Fruit fly (Drosophila melanogaster) whole organism, prepupa: Measurements from ENCODE around the gene raskol.
A peak's percentile ranks its signal among the peaks of the same experiment; 100 is the strongest.

Experiments
- Blimp-1 ChIP-seq: fragments of 200-800 bp; sonication (Bioruptor generic); optimal IDR thresholded peaks from 3 replicates; lab custom pipeline; 2017; ENCODE audit warnings: missing biosample characterization, missing genetic modification characterization, mild to moderate bottlenecking, moderate library complexity, missing genetic modification reagents
- CG10631 ChIP-seq: fragments of 200-800 bp; sonication (Bioruptor generic); optimal IDR thresholded peaks from 2 replicates; lab custom pipeline; 2016; ENCODE audit warnings: missing biosample characterization, missing genetic modification characterization
- CG11294 ChIP-seq: fragments of 200-800 bp; sonication (Bioruptor generic); IDR thresholded peaks from 2 replicates; pipeline ENCODE4 v1.3.6; 2022; ENCODE audit warnings: missing biosample characterization, missing genetic modification characterization
- CG15336 ChIP-seq: fragments of 200-800 bp; sonication (Bioruptor generic); IDR thresholded peaks from 2 replicates; pipeline ENCODE4 v1.3.6; 2022; ENCODE audit warnings: missing biosample characterization, missing genetic modification characterization
- CG16779 ChIP-seq: fragments of 200-800 bp; sonication (Bioruptor generic); optimal IDR thresholded peaks from 3 replicates; lab custom pipeline; 2017; ENCODE audit warnings: missing biosample characterization, mild to moderate bottlenecking, missing genetic modification characterization
- CG3032 ChIP-seq: fragments of 200-800 bp; optimal IDR thresholded peaks from 2 replicates; lab custom pipeline; 2019; ENCODE audit warnings: missing biosample characterization, mild to moderate bottlenecking, missing genetic modification characterization, moderate library complexity
- CG31627 ChIP-seq: fragments of 200-800 bp; sonication (Bioruptor generic); optimal IDR thresholded peaks from 3 replicates; lab custom pipeline; 2016; ENCODE audit warnings: missing biosample characterization, missing genetic modification characterization
- CG32006 ChIP-seq: fragments of 200-800 bp; sonication (Bioruptor generic); optimal IDR thresholded peaks from 3 replicates; lab custom pipeline; 2017; ENCODE audit warnings: missing biosample characterization, mild to moderate bottlenecking, missing genetic modification characterization
- CG34406 ChIP-seq: fragments of 200-800 bp; sonication (Bioruptor generic); optimal IDR thresholded peaks from 3 replicates; lab custom pipeline; 2016; ENCODE audit warnings: missing biosample characterization, missing genetic modification characterization
- CG3919 ChIP-seq: fragments of 200-800 bp; sonication (Bioruptor generic); optimal IDR thresholded peaks from 3 replicates; lab custom pipeline; 2016; ENCODE audit warnings: missing biosample characterization, missing genetic modification characterization
- CG4318 ChIP-seq: fragments of 200-800 bp; sonication (Bioruptor generic); optimal IDR thresholded peaks from 3 replicates; lab custom pipeline; 2017; ENCODE audit warnings: missing biosample characterization, mild to moderate bottlenecking, missing genetic modification characterization
- CG6163 ChIP-seq: fragments of 200-800 bp; sonication (Bioruptor generic); IDR thresholded peaks from 3 replicates; pipeline ENCODE4 v1.3.6; 2022; ENCODE audit warnings: missing biosample characterization, missing genetic modification characterization
- CG6276 ChIP-seq: fragments of 200-800 bp; sonication (Bioruptor generic); optimal IDR thresholded peaks from 2 replicates; lab custom pipeline; 2017; ENCODE audit warnings: missing biosample characterization, mild to moderate bottlenecking, missing genetic modification characterization
- CG6792 ChIP-seq: fragments of 200-800 bp; sonication (Bioruptor generic); optimal IDR thresholded peaks from 3 replicates; lab custom pipeline; 2016; ENCODE audit warnings: missing biosample characterization, missing genetic modification characterization
- CG6808 ChIP-seq: fragments of 200-800 bp; sonication (Bioruptor generic); optimal IDR thresholded peaks from 3 replicates; lab custom pipeline; 2017; ENCODE audit warnings: missing biosample characterization, missing genetic modification characterization, mild to moderate bottlenecking, moderate library complexity, missing genetic modification reagents
- CG6854 ChIP-seq: fragments of 200-800 bp; sonication (Bioruptor generic); optimal IDR thresholded peaks from 2 replicates; lab custom pipeline; 2017; ENCODE audit warnings: missing biosample characterization, mild to moderate bottlenecking, missing genetic modification characterization
- CG8119 ChIP-seq: fragments of 200-800 bp; sonication (Bioruptor generic); IDR thresholded peaks from 3 replicates; pipeline ENCODE4 v1.3.6; 2022; ENCODE audit warnings: missing biosample characterization, missing genetic modification characterization
- CG8319 ChIP-seq: fragments of 200-800 bp; sonication (Bioruptor generic); optimal IDR thresholded peaks from 3 replicates; lab custom pipeline; 2016; ENCODE audit warnings: missing biosample characterization, missing genetic modification characterization
- CG8632 ChIP-seq: fragments of 200-800 bp; sonication (Bioruptor generic); optimal IDR thresholded peaks from 3 replicates; lab custom pipeline; 2016; ENCODE audit warnings: missing biosample characterization, missing genetic modification characterization
- Eip75B ChIP-seq: fragments of 200-800 bp; sonication (Bioruptor generic); optimal IDR thresholded peaks from 3 replicates; lab custom pipeline; 2016; ENCODE audit warnings: missing biosample characterization, missing genetic modification characterization
- Eip78C ChIP-seq: fragments of 200-800 bp; sonication (Bioruptor generic); peaks from one replicate; lab custom pipeline; 2016; ENCODE audit warnings: missing biosample characterization, missing genetic modification characterization
- Eip93F ChIP-seq: fragments of 200-800 bp; sonication (Bioruptor generic); optimal IDR thresholded peaks from 2 replicates; lab custom pipeline; 2016; ENCODE audit warnings: missing biosample characterization, mild to moderate bottlenecking, missing genetic modification characterization
- Ets96B ChIP-seq: fragments of 200-800 bp; optimal IDR thresholded peaks from 2 replicates; lab custom pipeline; 2019; ENCODE audit warnings: missing biosample characterization, mild to moderate bottlenecking, missing genetic modification characterization, moderate library complexity
- Gug ChIP-seq: fragments of 200-800 bp; sonication (Bioruptor generic); IDR thresholded peaks from 2 replicates; pipeline ENCODE4 v1.3.6; 2022; ENCODE audit warnings: missing biosample characterization, missing genetic modification characterization
- Hr39 ChIP-seq: fragments of 200-800 bp; sonication (Bioruptor generic); optimal IDR thresholded peaks from 2 replicates; lab custom pipeline; 2016; ENCODE audit warnings: missing biosample characterization, missing genetic modification characterization
- Lpt ChIP-seq: fragments of 200-800 bp; sonication (Bioruptor generic); optimal IDR thresholded peaks from 3 replicates; lab custom pipeline; 2016; ENCODE audit warnings: missing biosample characterization, missing genetic modification characterization
- OdsH ChIP-seq: fragments of 200-800 bp; sonication (Bioruptor generic); optimal IDR thresholded peaks from 3 replicates; lab custom pipeline; 2016; ENCODE audit warnings: missing biosample characterization, missing genetic modification characterization
- Smox ChIP-seq: fragments of 200-800 bp; sonication (Bioruptor generic); optimal IDR thresholded peaks from 3 replicates; lab custom pipeline; 2016; ENCODE audit warnings: missing biosample characterization, missing genetic modification characterization
- Sox102F ChIP-seq: fragments of 200-800 bp; sonication (Bioruptor generic); optimal IDR thresholded peaks from 2 replicates; lab custom pipeline; 2016; ENCODE audit warnings: missing biosample characterization, mild to moderate bottlenecking, missing genetic modification characterization
- Sox15 ChIP-seq: fragments of 200-800 bp; sonication (Bioruptor generic); optimal IDR thresholded peaks from 3 replicates; lab custom pipeline; 2016; ENCODE audit warnings: missing biosample characterization, missing genetic modification characterization
- achi ChIP-seq: fragments of 200-800 bp; sonication (Bioruptor generic); optimal IDR thresholded peaks from 3 replicates; lab custom pipeline; 2016; ENCODE audit warnings: missing biosample characterization, missing genetic modification characterization
- acj6 ChIP-seq: fragments of 200-800 bp; sonication (Bioruptor generic); optimal IDR thresholded peaks from 3 replicates; lab custom pipeline; 2016; ENCODE audit warnings: missing biosample characterization, missing genetic modification characterization
- dac ChIP-seq: fragments of 200-800 bp; sonication (Bioruptor generic); optimal IDR thresholded peaks from 2 replicates; lab custom pipeline; 2017; ENCODE audit warnings: missing biosample characterization, mild to moderate bottlenecking, missing genetic modification characterization
- dsx ChIP-seq: fragments of 200-800 bp; optimal IDR thresholded peaks from 3 replicates; lab custom pipeline; 2019; ENCODE audit warnings: missing biosample characterization, mild to moderate bottlenecking, missing genetic modification characterization, moderate library complexity; ENCODE audit not compliant: poor library complexity, severe bottlenecking
- eg ChIP-seq: fragments of 200-800 bp; sonication (Bioruptor generic); IDR thresholded peaks from 3 replicates; pipeline ENCODE4 v1.3.6; 2022; ENCODE audit warnings: missing biosample characterization, missing genetic modification characterization
- esn ChIP-seq: fragments of 200-800 bp; sonication (Bioruptor generic); optimal IDR thresholded peaks from 2 replicates; lab custom pipeline; 2016; ENCODE audit warnings: missing biosample characterization, mild to moderate bottlenecking, missing genetic modification characterization, moderate library complexity
- fd59A ChIP-seq: fragments of 200-800 bp; sonication (Bioruptor generic); optimal IDR thresholded peaks from 2 replicates; lab custom pipeline; 2017; ENCODE audit warnings: missing biosample characterization, mild to moderate bottlenecking, missing genetic modification characterization, missing genetic modification reagents
- fd85E ChIP-seq: fragments of 200-800 bp; sonication (Bioruptor generic); optimal IDR thresholded peaks from 3 replicates; lab custom pipeline; 2016; ENCODE audit warnings: missing biosample characterization, missing genetic modification characterization
- pdm3 ChIP-seq: fragments of 200-800 bp; sonication (Bioruptor generic); optimal IDR thresholded peaks from 3 replicates; lab custom pipeline; 2016; ENCODE audit warnings: missing biosample characterization, missing genetic modification characterization
- salr ChIP-seq, 2 experiments: fragments of 200-800 bp; sonication (Bioruptor generic); optimal IDR thresholded peaks; 3 replicates each; lab custom pipeline; 2016 to 2018; ENCODE audit warnings: missing biosample characterization in 2 of 2, missing genetic modification characterization in 2 of 2, mild to moderate bottlenecking in 1 of 2
- spab ChIP-seq: fragments of 200-800 bp; sonication (Bioruptor generic); optimal IDR thresholded peaks from 2 replicates; lab custom pipeline; 2017; ENCODE audit warnings: missing biosample characterization, mild to moderate bottlenecking, missing genetic modification characterization, missing genetic modification reagents
- ss ChIP-seq, 2 experiments: fragments of 200-800 bp; sonication (Bioruptor generic); optimal IDR thresholded peaks; 2 replicates in 1 of 2; 3 replicates in 1 of 2; lab custom pipeline; 2017 to 2018; ENCODE audit warnings: mild to moderate bottlenecking in 2 of 2, missing biosample characterization in 2 of 2, missing genetic modification characterization in 2 of 2, moderate library complexity in 1 of 2
- svp ChIP-seq: fragments of 200-800 bp; sonication (Bioruptor generic); peaks from one replicate; lab custom pipeline; 2016; ENCODE audit warnings: missing biosample characterization, missing genetic modification characterization
- topi ChIP-seq: fragments of 200-800 bp; sonication (Bioruptor generic); optimal IDR thresholded peaks from 3 replicates; lab custom pipeline; 2016; ENCODE audit warnings: missing biosample characterization, missing genetic modification characterization
- vri ChIP-seq: fragments of 200-800 bp; sonication (Bioruptor generic); optimal IDR thresholded peaks from 3 replicates; lab custom pipeline; 2016; ENCODE audit warnings: missing biosample characterization, mild to moderate bottlenecking, missing genetic modification characterization

raskol gene

dm6 chrX:17711916-17712315 is 2.0 kb downstream of the raskol start:
- TF ChIP-seq CG8119 (GFP tag; lab: Robert Waterston, UW) (no peak), Lpt (GFP tag; lab: Kevin White, UChicago) (no peak), CG31627 (GFP tag; lab: Kevin White, UChicago) (no peak), CG15336 (GFP tag; lab: Robert Waterston, UW) (no peak), CG16779 (tag; lab: Kevin White, UChicago) (no peak), Ets96B (tag; lab: Kevin White, UChicago) (no peak), CG6854 (GFP tag; lab: Kevin White, UChicago) (no peak), CG3032 (tag; lab: Kevin White, UChicago) (no peak), Sox15 (no peak)
- TF ChIP-seq, all 60 proteins: peak for 0

DNA sequence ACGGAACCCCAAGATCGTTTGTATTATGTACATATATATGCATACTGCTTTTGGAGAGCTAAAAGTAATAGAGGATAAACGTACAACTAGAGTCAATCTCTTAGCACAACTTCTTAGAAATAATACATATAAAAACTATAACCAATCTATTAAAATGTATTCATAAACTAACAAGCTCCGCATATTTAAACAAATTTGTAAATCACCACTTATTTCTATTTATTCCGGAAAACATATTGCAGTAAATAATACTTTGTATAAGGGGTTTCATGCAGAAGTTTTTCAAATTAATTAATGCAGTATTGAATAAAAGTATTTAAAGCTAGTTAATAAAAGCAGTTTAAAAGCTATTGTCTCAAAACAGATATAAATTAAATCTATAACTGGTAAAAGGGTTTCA is 2.5 kb downstream of the raskol start:
- TF ChIP-seq eg (GFP tag; lab: Robert Waterston, UW) (no peak), CG11294 (GFP tag; lab: Robert Waterston, UW) (no peak), CG10631 (peak; percentile 12), CG6792 (GFP tag; lab: Kevin White, UChicago) (no peak), salr (GFP tag; optimal IDR thresholded peaks at IDR 0.05; lab: Kevin White, UChicago) (peak in 1 of 2 experiments; percentile 13), fd85E (no peak), fd59A (GFP tag; lab: Kevin White, UChicago) (no peak), CG34406 (no peak), CG8119 (GFP tag; lab: Robert Waterston, UW) (no peak), topi (GFP tag; lab: Kevin White, UChicago) (no peak), CG8319 (no peak), CG32006 (GFP tag; lab: Kevin White, UChicago) (peak; percentile 45), pdm3 (GFP tag; lab: Kevin White, UChicago) (peak; percentile 26), achi (no peak), CG6808 (no peak), CG31627 (GFP tag; lab: Kevin White, UChicago) (no peak), OdsH (GFP tag; lab: Kevin White, UChicago) (peak; percentile 7), esn (GFP tag; lab: Kevin White, UChicago) (peak; percentile 27), Eip93F (GFP tag; lab: Kevin White, UChicago) (no peak), spab (GFP tag; lab: Kevin White, UChicago) (no peak), dac (GFP tag; lab: Kevin White, UChicago) (no peak)
- TF ChIP-seq, all 60 proteins: peak for 6

DNA sequence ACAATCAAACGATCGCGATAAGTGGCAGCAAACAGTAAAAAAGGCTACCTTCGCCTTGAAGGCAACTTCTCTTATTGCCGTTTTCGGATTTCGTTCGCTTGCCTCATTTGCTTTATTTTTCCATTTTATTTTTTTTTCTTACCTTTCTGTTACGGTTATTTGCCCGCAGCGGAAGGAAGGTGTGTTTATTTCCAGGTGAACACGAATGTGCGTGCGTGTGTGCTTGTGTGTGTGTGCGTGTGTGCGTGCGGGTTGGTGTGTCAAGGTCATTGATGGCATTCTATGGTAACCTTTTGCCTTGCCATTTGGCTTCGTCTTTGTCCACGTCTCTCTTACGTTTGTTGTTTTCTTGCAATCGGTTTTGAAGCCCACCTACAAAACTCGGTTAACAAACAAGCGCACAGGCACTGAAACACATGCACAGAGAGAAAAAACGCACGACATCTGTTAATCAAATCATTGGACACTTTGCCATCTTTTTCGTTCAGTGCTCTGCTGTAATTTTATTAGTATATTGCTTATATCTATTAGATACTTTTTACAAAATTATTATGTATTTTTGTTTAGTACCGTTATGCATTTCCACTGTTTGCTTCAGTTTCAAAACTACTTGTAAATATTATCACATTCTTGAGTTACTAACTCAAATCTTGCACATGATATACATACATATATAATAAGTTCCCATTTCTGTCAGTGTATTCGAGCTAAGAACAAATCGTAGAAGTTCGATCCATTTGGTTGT is 3.2 kb downstream of the raskol start:
- TF ChIP-seq Gug (GFP tag; lab: Robert Waterston, UW) (peak; percentile 58), CG4318 (GFP tag; lab: Kevin White, UChicago) (peak; percentile 55), spab (GFP tag; lab: Kevin White, UChicago) (no peak), Sox15 (peak; percentile 26), Smox (GFP tag; lab: Kevin White, UChicago) (no peak), Hr39 (GFP tag; lab: Kevin White, UChicago) (no peak), CG8319 (no peak), acj6 (GFP tag; lab: Kevin White, UChicago) (peak; percentile 38), salr (GFP tag; optimal IDR thresholded peaks at IDR 0.05; lab: Kevin White, UChicago) (peak in 1 of 2 experiments; percentile 45), svp (GFP tag; lab: Kevin White, UChicago) (no peak), Eip75B (GFP tag; lab: Kevin White, UChicago) (no peak), CG11294 (GFP tag; lab: Robert Waterston, UW) (0 out of 2 replicates have a peak, but pooled peaks have one; percentile 20), fd59A (GFP tag; lab: Kevin White, UChicago) (no peak), CG3919 (peak; percentile 49), Eip78C (GFP tag; lab: Kevin White, UChicago) (peak; percentile 63), dsx (GFP tag; lab: Kevin White, UChicago) (no peak), CG31627 (GFP tag; lab: Kevin White, UChicago) (no peak), CG6808 (no peak), Sox102F (GFP tag; lab: Kevin White, UChicago) (no peak), CG8632 (GFP tag; lab: Kevin White, UChicago) (no peak), Blimp-1 (GFP tag; lab: Kevin White, UChicago) (no peak), CG6276 (GFP tag; lab: Kevin White, UChicago) (peak; percentile 54), vri (GFP tag; lab: Kevin White, UChicago) (no peak), CG6163 (GFP tag; lab: Robert Waterston, UW) (no peak; the same call in 1 of the 3 replicates), esn (GFP tag; lab: Kevin White, UChicago) (peak; percentile 34), CG8119 (GFP tag; lab: Robert Waterston, UW) (peak; percentile 23; the same call in 2 of the 3 replicates), ss (GFP tag; optimal IDR thresholded peaks at IDR 0.05; lab: Kevin White, UChicago) (peak in 1 of 2 experiments; percentile 7), CG10631 (peak; percentile 57)
